Fruit fly (Drosophila melanogaster) whole organism, embryonic: Measurements from ENCODE around the gene CG7386.

Experiments
- Aef1 ChIP-seq: fragments of 200-800 bp; sonication (Bioruptor generic); IDR thresholded peaks from 3 replicates; pipeline ENCODE4 v1.3.6; 2022; ENCODE audit warnings: missing biosample characterization, missing genetic modification characterization
- Asciz ChIP-seq: fragments of 200-800 bp; sonication (Bioruptor generic); optimal IDR thresholded peaks from 2 replicates; lab custom pipeline; 2017; ENCODE audit warnings: missing biosample characterization, mild to moderate bottlenecking, missing genetic modification characterization, missing genetic modification reagents
- CG11085 ChIP-seq: fragments of 200-800 bp; sonication (Bioruptor generic); IDR thresholded peaks from 2 replicates; pipeline ENCODE4 v1.3.6; 2022; ENCODE audit warnings: missing biosample characterization, missing genetic modification characterization
- CG11093 ChIP-seq: fragments of 200-800 bp; sonication (Bioruptor generic); IDR thresholded peaks from 3 replicates; pipeline ENCODE4 v1.3.6; 2022; ENCODE audit warnings: missing biosample characterization, missing genetic modification characterization
- CG11504 ChIP-seq: fragments of 200-800 bp; sonication (Bioruptor generic); optimal IDR thresholded peaks from 3 replicates; lab custom pipeline; 2019; ENCODE audit warnings: missing biosample characterization, mild to moderate bottlenecking, missing genetic modification characterization, moderate library complexity
- CG12299 ChIP-seq: fragments of 200-800 bp; sonication (Bioruptor generic); optimal IDR thresholded peaks from 2 replicates; lab custom pipeline; 2018; ENCODE audit warnings: missing biosample characterization, mild to moderate bottlenecking, missing genetic modification characterization
- CG12769 ChIP-seq: fragments of 200-800 bp; sonication (Bioruptor generic); optimal IDR thresholded peaks from 2 replicates; lab custom pipeline; 2019; ENCODE audit warnings: missing biosample characterization, mild to moderate bottlenecking, missing genetic modification characterization, moderate library complexity
- CG13123 ChIP-seq: fragments of 200-800 bp; sonication (Bioruptor generic); optimal IDR thresholded peaks from 2 replicates; lab custom pipeline; 2016; ENCODE audit warnings: missing biosample characterization, missing genetic modification characterization
- CG14014 ChIP-seq: fragments of 200-800 bp; sonication (Bioruptor generic); IDR thresholded peaks from 2 replicates; pipeline ENCODE4 v1.3.6; 2022; ENCODE audit warnings: missing biosample characterization, missing genetic modification characterization
- CG16813 ChIP-seq: fragments of 200-800 bp; sonication (Bioruptor generic); IDR thresholded peaks from 3 replicates; pipeline ENCODE4 v1.3.6; 2022; ENCODE audit warnings: missing biosample characterization, missing genetic modification characterization; ENCODE audit not compliant: partially characterized antibody
- CG17361 ChIP-seq: fragments of 200-800 bp; sonication (Bioruptor generic); IDR thresholded peaks from 3 replicates; pipeline ENCODE4 v1.3.6; 2022; ENCODE audit warnings: missing biosample characterization, missing genetic modification characterization
- CG2116 ChIP-seq: fragments of 200-800 bp; sonication (Bioruptor generic); optimal IDR thresholded peaks from 3 replicates; lab custom pipeline; 2018; ENCODE audit warnings: missing biosample characterization, mild to moderate bottlenecking, missing genetic modification characterization
- CG30403 ChIP-seq: fragments of 200-800 bp; sonication (Bioruptor generic); optimal IDR thresholded peaks from 3 replicates; lab custom pipeline; 2016; ENCODE audit warnings: missing biosample characterization, missing genetic modification characterization
- CG3163 ChIP-seq: fragments of 200-800 bp; sonication (Bioruptor generic); optimal IDR thresholded peaks from 3 replicates; lab custom pipeline; 2016; ENCODE audit warnings: missing biosample characterization, missing genetic modification characterization
- CG4730 ChIP-seq: fragments of 200-800 bp; sonication (Bioruptor generic); IDR thresholded peaks from 2 replicates; pipeline ENCODE4 v1.3.6; 2022; ENCODE audit warnings: missing biosample characterization, missing genetic modification characterization
- CG8388 ChIP-seq: fragments of 200-800 bp; sonication (Bioruptor generic); optimal IDR thresholded peaks from 2 replicates; lab custom pipeline; 2019; ENCODE audit warnings: missing biosample characterization, mild to moderate bottlenecking, missing genetic modification characterization, moderate library complexity
- CG9727 ChIP-seq: fragments of 200-800 bp; sonication (Bioruptor generic); optimal IDR thresholded peaks from 3 replicates; lab custom pipeline; 2017; ENCODE audit warnings: missing biosample characterization, mild to moderate bottlenecking, missing genetic modification characterization
- CG9817 ChIP-seq: fragments of 200-800 bp; sonication (Bioruptor generic); optimal IDR thresholded peaks from 2 replicates; lab custom pipeline; 2018; ENCODE audit warnings: missing biosample characterization, mild to moderate bottlenecking, missing genetic modification characterization, moderate library complexity
- CG9932 ChIP-seq: fragments of 200-800 bp; sonication (Bioruptor generic); IDR thresholded peaks from 2 replicates; pipeline ENCODE4 v1.3.6; 2022; ENCODE audit warnings: missing biosample characterization, missing genetic modification characterization
- CHES-1-like ChIP-seq: fragments of 200-800 bp; sonication (Bioruptor generic); optimal IDR thresholded peaks from 2 replicates; lab custom pipeline; 2016; ENCODE audit warnings: missing biosample characterization, missing genetic modification characterization
- Chrac-16 ChIP-seq: fragments of 200-800 bp; sonication (Bioruptor generic); optimal IDR thresholded peaks from 3 replicates; lab custom pipeline; 2016; ENCODE audit warnings: missing biosample characterization, missing genetic modification characterization
- D19B ChIP-seq: fragments of 200-800 bp; sonication (Bioruptor generic); optimal IDR thresholded peaks from 2 replicates; lab custom pipeline; 2017; ENCODE audit warnings: missing biosample characterization, mild to moderate bottlenecking, missing genetic modification characterization
- Dip2 ChIP-seq: fragments of 200-800 bp; sonication (Bioruptor generic); IDR thresholded peaks from 2 replicates; pipeline ENCODE4 v1.3.6; 2022; ENCODE audit warnings: missing biosample characterization, missing genetic modification characterization
- Dp ChIP-seq: fragments of 200-800 bp; sonication (Bioruptor generic); optimal IDR thresholded peaks from 2 replicates; lab custom pipeline; 2018; ENCODE audit warnings: missing biosample characterization, mild to moderate bottlenecking, missing genetic modification characterization, moderate library complexity
- HHEX ChIP-seq: fragments of 200-800 bp; sonication (Bioruptor generic); optimal IDR thresholded peaks from 3 replicates; lab custom pipeline; 2017; ENCODE audit warnings: missing biosample characterization, mild to moderate bottlenecking, missing genetic modification characterization, missing genetic modification reagents
- Hey ChIP-seq: fragments of 200-800 bp; sonication (Bioruptor generic); optimal IDR thresholded peaks from 3 replicates; lab custom pipeline; 2018; ENCODE audit warnings: missing biosample characterization, mild to moderate bottlenecking, missing genetic modification characterization
- Hr39 ChIP-seq: fragments of >200 bp; optimal IDR thresholded peaks from 2 replicates; lab custom pipeline; 2017
- NC2α ChIP-seq: fragments of 200-800 bp; sonication (Bioruptor generic); optimal IDR thresholded peaks from 2 replicates; lab custom pipeline; 2016; ENCODE audit warnings: missing biosample characterization, missing genetic modification characterization
- Scr ChIP-seq: fragments of 200-800 bp; sonication (Bioruptor generic); IDR thresholded peaks from 2 replicates; pipeline ENCODE4 v1.3.6; 2022; ENCODE audit warnings: missing biosample characterization, missing genetic modification characterization; ENCODE audit not compliant: partially characterized antibody
- Sin3A ChIP-seq: fragments of >200 bp; optimal IDR thresholded peaks from 2 replicates; lab custom pipeline; 2018
- Sry-β ChIP-seq: fragments of 200-800 bp; sonication (Bioruptor generic); optimal IDR thresholded peaks from 2 replicates; lab custom pipeline; 2018; ENCODE audit warnings: missing biosample characterization, mild to moderate bottlenecking, missing genetic modification characterization, moderate library complexity
- Sry-δ ChIP-seq: fragments of 200-800 bp; sonication (Bioruptor generic); optimal IDR thresholded peaks from 2 replicates; lab custom pipeline; 2016; ENCODE audit warnings: missing biosample characterization, missing genetic modification characterization
- YL-1 ChIP-seq: fragments of 200-800 bp; sonication (Bioruptor generic); optimal IDR thresholded peaks from 3 replicates; lab custom pipeline; 2017; ENCODE audit warnings: missing biosample characterization, mild to moderate bottlenecking, missing genetic modification characterization
- aop ChIP-seq: fragments of 200-800 bp; sonication (Bioruptor generic); IDR thresholded peaks from 2 replicates; pipeline ENCODE4 v1.3.6; 2022; ENCODE audit warnings: missing biosample characterization, missing genetic modification characterization
- ash1 ChIP-seq: fragments of 200-800 bp; sonication (Bioruptor generic); optimal IDR thresholded peaks from 2 replicates; lab custom pipeline; 2018; ENCODE audit warnings: missing biosample characterization, mild to moderate bottlenecking, missing genetic modification characterization
- bigmax ChIP-seq: fragments of 200-800 bp; sonication (Bioruptor generic); optimal IDR thresholded peaks from 2 replicates; lab custom pipeline; 2018; ENCODE audit warnings: missing biosample characterization, mild to moderate bottlenecking, missing genetic modification characterization
- crc ChIP-seq: fragments of 200-800 bp; sonication (Bioruptor generic); optimal IDR thresholded peaks from 2 replicates; lab custom pipeline; 2016; ENCODE audit warnings: missing biosample characterization, missing genetic modification characterization
- dan ChIP-seq: fragments of 200-800 bp; sonication (Bioruptor generic); IDR thresholded peaks from 2 replicates; pipeline ENCODE4 v1.3.6; 2022; ENCODE audit warnings: missing biosample characterization, missing genetic modification characterization
- danr ChIP-seq: fragments of 200-800 bp; sonication (Bioruptor generic); IDR thresholded peaks from 2 replicates; pipeline ENCODE4 v1.3.6; 2022; ENCODE audit warnings: missing biosample characterization, missing genetic modification characterization
- dimm ChIP-seq: fragments of 200-800 bp; sonication (Bioruptor generic); IDR thresholded peaks from 2 replicates; pipeline ENCODE4 v1.3.6; 2022; ENCODE audit warnings: missing biosample characterization, missing genetic modification characterization
- gem ChIP-seq: fragments of 200-800 bp; sonication (Bioruptor generic); optimal IDR thresholded peaks from 2 replicates; lab custom pipeline; 2019; ENCODE audit warnings: missing biosample characterization, mild to moderate bottlenecking, missing genetic modification characterization, moderate library complexity
- gsb-n ChIP-seq: fragments of 200-800 bp; sonication (Bioruptor generic); optimal IDR thresholded peaks from 3 replicates; lab custom pipeline; 2018; ENCODE audit warnings: missing biosample characterization, mild to moderate bottlenecking, missing genetic modification characterization
- klu ChIP-seq: fragments of 200-800 bp; sonication (Bioruptor generic); IDR thresholded peaks from 2 replicates; pipeline ENCODE4 v1.3.6; 2022; ENCODE audit warnings: missing biosample characterization, missing genetic modification characterization
- pnt ChIP-seq: fragments of 200-800 bp; sonication (Bioruptor generic); optimal IDR thresholded peaks from 3 replicates; lab custom pipeline; 2016; ENCODE audit warnings: missing biosample characterization, missing genetic modification characterization
- repo ChIP-seq: fragments of 200-800 bp; sonication (Bioruptor generic); optimal IDR thresholded peaks from 2 replicates; lab custom pipeline; 2016; ENCODE audit warnings: missing biosample characterization, missing genetic modification characterization
- salm ChIP-seq: fragments of 200-800 bp; sonication (Bioruptor generic); optimal IDR thresholded peaks from 2 replicates; lab custom pipeline; 2018; ENCODE audit warnings: missing biosample characterization, mild to moderate bottlenecking, missing genetic modification characterization
- sisA ChIP-seq: fragments of 200-800 bp; sonication (Bioruptor generic); IDR thresholded peaks from 2 replicates; pipeline ENCODE4 v1.3.6; 2022; ENCODE audit warnings: missing biosample characterization, missing genetic modification characterization
- tio ChIP-seq: fragments of 200-800 bp; sonication (Bioruptor generic); optimal IDR thresholded peaks from 2 replicates; lab custom pipeline; 2017; ENCODE audit warnings: missing biosample characterization, missing genetic modification characterization, inconsistent platforms
- trh ChIP-seq: fragments of 200-800 bp; sonication (Bioruptor generic); optimal IDR thresholded peaks from 2 replicates; lab custom pipeline; 2016; ENCODE audit warnings: missing biosample characterization, missing genetic modification characterization
- wdn ChIP-seq: fragments of 200-800 bp; sonication (Bioruptor generic); IDR thresholded peaks from 2 replicates; pipeline ENCODE4 v1.3.6; 2022; ENCODE audit warnings: missing biosample characterization, missing genetic modification characterization
- wor ChIP-seq: fragments of 200-800 bp; sonication (Bioruptor generic); IDR thresholded peaks from 2 replicates; pipeline ENCODE4 v1.3.6; 2022; ENCODE audit warnings: missing biosample characterization, missing genetic modification characterization
- zfh1 ChIP-seq: fragments of 200-800 bp; sonication (Bioruptor generic); IDR thresholded peaks from 3 replicates; pipeline ENCODE4 v1.3.6; 2022; ENCODE audit warnings: missing biosample characterization, missing genetic modification characterization

Gene CG7386

dm6 chr3L:6215976-6216786, 26.6 kb downstream of the CG7386 start (continued):
- TF ChIP-seq CG9727 (GFP tag; lab: Kevin White, UChicago) (peak; percentile 58), danr (GFP tag; lab: Robert Waterston, UW) (no peak), NC2α (GFP tag; lab: Kevin White, UChicago) (no peak), sisA (GFP tag; lab: Robert Waterston, UW) (no peak), pnt (GFP tag; lab: Kevin White, UChicago) (no peak), Sin3A (lab: Kevin White, UChicago) (no peak), Sry-δ (GFP tag; lab: Kevin White, UChicago) (no peak), wdn (GFP tag; lab: Robert Waterston, UW) (no peak), CG11504 (tag; lab: Kevin White, UChicago) (no peak), CG30403 (GFP tag; lab: Kevin White, UChicago) (no peak), CG4730 (GFP tag; lab: Robert Waterston, UW) (no peak), Hey (tag; lab: Kevin White, UChicago) (peak; percentile 33), Sry-β (peak; percentile 54), Scr (no peak), Dp (GFP tag; lab: Kevin White, UChicago) (no peak), CG12299 (tag; lab: Kevin White, UChicago) (peak; percentile 65), Hr39 (lab: Kevin White, UChicago) (no peak), CG11085 (GFP tag; lab: Robert Waterston, UW) (no peak), wor (GFP tag; lab: Robert Waterston, UW) (no peak), trh (no peak), Asciz (no peak), crc (GFP tag; lab: Kevin White, UChicago) (no peak), CG12769 (no peak), ash1 (GFP tag; lab: Kevin White, UChicago) (no peak), CG3163 (GFP tag; lab: Kevin White, UChicago) (no peak), YL-1 (GFP tag; lab: Kevin White, UChicago) (no peak), repo (no peak), Dip2 (GFP tag; lab: Robert Waterston, UW) (no peak), CG11093 (GFP tag; lab: Robert Waterston, UW) (no peak), bigmax (GFP tag; lab: Kevin White, UChicago) (peak; percentile 47), dan (GFP tag; lab: Robert Waterston, UW) (no peak), D19B (GFP tag; lab: Kevin White, UChicago) (no peak), aop (GFP tag; lab: Robert Waterston, UW) (no peak), CHES-1-like (no peak), klu (no peak), gem (no peak), Aef1 (GFP tag; lab: Robert Waterston, UW) (no peak), Chrac-16 (GFP tag; lab: Kevin White, UChicago) (no peak), CG9817 (tag; lab: Kevin White, UChicago) (peak; percentile 10), CG14014 (GFP tag; lab: Robert Waterston, UW) (no peak; the same call in 1 of the 2 replicates), zfh1 (no peak), salm (peak; percentile 49), dimm (GFP tag; lab: Robert Waterston, UW) (no peak), CG16813 (GFP tag; lab: Robert Waterston, UW) (no peak), gsb-n (tag; lab: Kevin White, UChicago) (no peak), tio (no peak), CG13123 (GFP tag; lab: Kevin White, UChicago) (no peak), CG2116 (GFP tag; lab: Kevin White, UChicago) (peak; percentile 18), CG9932 (GFP tag; lab: Robert Waterston, UW) (no peak), CG8388 (GFP tag; lab: Kevin White, UChicago) (no peak), CG17361 (GFP tag; lab: Robert Waterston, UW) (no peak), HHEX (GFP tag; lab: Kevin White, UChicago) (no peak)
